Fruit fly (Drosophila melanogaster): ENCODE results near the gene Dhrs4.
A peak's percentile ranks its signal among the peaks of the same experiment; 100 is the strongest.

Gene Dhrs4

dm6 chr3L:5152354-5152806 is 10.9 kb upstream of the Dhrs4 start, which contains the start of the genes Gen and Srp54k (continued):
- TF ChIP-seq Bgb (GFP tag; IDR thresholded peaks at IDR 0.05; ENCODE audit: partially characterized antibody) = peak; percentile 35; the same call in 1 of the 2 replicates
- no peak for TF ChIP-seq Lim3 (GFP tag; IDR thresholded peaks at IDR 0.05)
- no peak for TF ChIP-seq CG6765 (GFP tag; optimal IDR thresholded peaks at IDR 0.05)
- no peak for TF ChIP-seq sug (tag; optimal IDR thresholded peaks at IDR 0.05)
- TF ChIP-seq Meics (GFP tag; optimal IDR thresholded peaks at IDR 0.05) = peak; percentile 29
- no peak for TF ChIP-seq Nf-YA (GFP tag; IDR thresholded peaks at IDR 0.05)
- peak; percentile 7 for TF ChIP-seq NK7.1 (GFP tag; optimal IDR thresholded peaks at IDR 0.05)
- TF ChIP-seq cad (GFP tag; optimal IDR thresholded peaks at IDR 0.05) = no peak
- TF ChIP-seq CG6175 (GFP tag; IDR thresholded peaks at IDR 0.05) = no peak
- peak; percentile 22; the same call in 1 of the 2 replicates for TF ChIP-seq klu (GFP tag; IDR thresholded peaks at IDR 0.05)
- no peak for TF ChIP-seq ATbp (GFP tag; optimal IDR thresholded peaks at IDR 0.05)
- no peak for TF ChIP-seq Spps (tag; optimal IDR thresholded peaks at IDR 0.05)
- TF ChIP-seq CG15601 (tag; optimal IDR thresholded peaks at IDR 0.05) = peak; percentile 46
- TF ChIP-seq ftz-f1 (GFP tag; optimal IDR thresholded peaks at IDR 0.05) = no peak
- TF ChIP-seq CG17912 (GFP tag; optimal IDR thresholded peaks at IDR 0.05) = peak; percentile 17
- TF ChIP-seq CG12155 (GFP tag; optimal IDR thresholded peaks at IDR 0.05) = peak; percentile 13
- TF ChIP-seq kni (GFP tag; optimal IDR thresholded peaks at IDR 0.05) = no peak
- no peak for TF ChIP-seq CG17612 (GFP tag; IDR thresholded peaks at IDR 0.05)
- peak; percentile 41 for TF ChIP-seq Sry-δ (GFP tag; optimal IDR thresholded peaks at IDR 0.05)
- TF ChIP-seq ssp (GFP tag; IDR thresholded peaks at IDR 0.05) = peak; percentile 79
- no peak for TF ChIP-seq CG2889 (GFP tag; IDR thresholded peaks at IDR 0.05)
- no peak for TF ChIP-seq Ravus (GFP tag; IDR thresholded peaks at IDR 0.05)
- TF ChIP-seq sd (tag; optimal IDR thresholded peaks at IDR 0.05) = peak; percentile 46
- peak; percentile 69 for TF ChIP-seq Rfx (GFP tag; IDR thresholded peaks at IDR 0.05)
- no peak for TF ChIP-seq odd (GFP tag; optimal IDR thresholded peaks at IDR 0.05)
- no peak for TF ChIP-seq fd64A (GFP tag; optimal IDR thresholded peaks at IDR 0.05)
- TF ChIP-seq rib (GFP tag; IDR thresholded peaks at IDR 0.05) = 0 out of 2 replicates have a peak, but pooled peaks have one; percentile 45
- TF ChIP-seq CG9876 (GFP tag; optimal IDR thresholded peaks at IDR 0.05) = no peak
- no peak for TF ChIP-seq dati (GFP tag; IDR thresholded peaks at IDR 0.05)
- TF ChIP-seq CG8478 (optimal IDR thresholded peaks at IDR 0.05) = no peak
- no peak for TF ChIP-seq CG1024 (GFP tag; IDR thresholded peaks at IDR 0.05)
- TF ChIP-seq NC2α (GFP tag; optimal IDR thresholded peaks at IDR 0.05) = no peak
- no peak for TF ChIP-seq CG7357 (GFP tag; IDR thresholded peaks at IDR 0.05)
- TF ChIP-seq HLHmδ (GFP tag; optimal IDR thresholded peaks at IDR 0.05) = peak; percentile 21
- peak; percentile 91 for TF ChIP-seq row (GFP tag; IDR thresholded peaks at IDR 0.05)
- no peak for TF ChIP-seq CG17328 (GFP tag; IDR thresholded peaks at IDR 0.05)
- no peak for TF ChIP-seq bigmax (GFP tag; optimal IDR thresholded peaks at IDR 0.05)
- peak; percentile 15 for TF ChIP-seq CrebB (tag; optimal IDR thresholded peaks at IDR 0.05)
- no peak for TF ChIP-seq Hand (GFP tag; optimal IDR thresholded peaks at IDR 0.05)
- no peak for TF ChIP-seq D (optimal IDR thresholded peaks at IDR 0.05)
- no peak for TF ChIP-seq D (GFP tag; optimal IDR thresholded peaks at IDR 0.05)
- TF ChIP-seq CG8359 (GFP tag; optimal IDR thresholded peaks at IDR 0.05; ENCODE audit: borderline replicate concordance) = no peak
- TF ChIP-seq chinmo (GFP tag; IDR thresholded peaks at IDR 0.05; ENCODE audit: partially characterized antibody) = no peak
- peak; percentile 46 for TF ChIP-seq ara (GFP tag; IDR thresholded peaks at IDR 0.05)
- TF ChIP-seq Ets65A (GFP tag) = peak; percentile 92
- TF ChIP-seq CG17385 (GFP tag; optimal IDR thresholded peaks at IDR 0.05) = peak; percentile 97
- 0 out of 2 replicates have a peak, but pooled peaks have one; percentile 6 for TF ChIP-seq H2.0 (GFP tag; IDR thresholded peaks at IDR 0.05)
- TF ChIP-seq bsh (GFP tag; optimal IDR thresholded peaks at IDR 0.05) = peak in 1 of 2 experiments; percentile 5
- peak; percentile 48 for TF ChIP-seq CG14710 (tag; optimal IDR thresholded peaks at IDR 0.05)
- no peak for TF ChIP-seq lilli (GFP tag; optimal IDR thresholded peaks at IDR 0.05)
- TF ChIP-seq nerfin-1 (tag; optimal IDR thresholded peaks at IDR 0.05) = no peak
- TF ChIP-seq bowl (GFP tag; IDR thresholded peaks at IDR 0.05) = no peak
